Fruit fly (Drosophila melanogaster) whole organism, embryonic: ENCODE results near the gene CG9166.

Source experiments
- Awh ChIP-seq: fragments of 200-800 bp; sonication (Bioruptor generic); IDR thresholded peaks from 2 replicates; pipeline ENCODE4, ENCODE4 v1.3.6; 2022; ENCODE audit warnings: missing biosample characterization, missing genetic modification characterization
- CG10274 ChIP-seq: fragments of 200-800 bp; sonication (Bioruptor generic); optimal IDR thresholded peaks from 3 replicates; lab custom pipeline; 2017; ENCODE audit warnings: missing biosample characterization, mild to moderate bottlenecking, missing genetic modification characterization
- CG10979 ChIP-seq: fragments of 200-800 bp; sonication (Bioruptor generic); optimal IDR thresholded peaks from 2 replicates; lab custom pipeline; 2018; ENCODE audit warnings: missing biosample characterization, mild to moderate bottlenecking, missing genetic modification characterization, moderate library complexity
- CG11456 ChIP-seq: fragments of 200-800 bp; sonication (Bioruptor generic); IDR thresholded peaks from 3 replicates; pipeline ENCODE4 v1.3.6; 2022; ENCODE audit warnings: missing biosample characterization, missing genetic modification characterization
- CG12299 ChIP-seq: fragments of 200-800 bp; sonication (Bioruptor generic); optimal IDR thresholded peaks from 2 replicates; lab custom pipeline; 2018; ENCODE audit warnings: missing biosample characterization, mild to moderate bottlenecking, missing genetic modification characterization
- CG15011 ChIP-seq: fragments of 200-800 bp; sonication (Bioruptor generic); optimal IDR thresholded peaks from 3 replicates; lab custom pipeline; 2018; ENCODE audit warnings: missing biosample characterization, mild to moderate bottlenecking, missing genetic modification characterization
- CG15269 ChIP-seq: fragments of 200-800 bp; sonication (Bioruptor generic); optimal IDR thresholded peaks from 2 replicates; lab custom pipeline; 2018; ENCODE audit warnings: missing biosample characterization, mild to moderate bottlenecking, missing genetic modification characterization, moderate library complexity
- CG16815 ChIP-seq: fragments of 200-800 bp; sonication (Bioruptor generic); optimal IDR thresholded peaks from 3 replicates; lab custom pipeline; 2017; ENCODE audit warnings: missing biosample characterization, mild to moderate bottlenecking, missing genetic modification characterization
- CG16863 ChIP-seq: fragments of 200-800 bp; sonication (Bioruptor generic); optimal IDR thresholded peaks from 3 replicates; lab custom pipeline; 2016; ENCODE audit warnings: missing biosample characterization, missing genetic modification characterization
- CG17328 ChIP-seq: fragments of 200-800 bp; sonication (Bioruptor generic); IDR thresholded peaks from 2 replicates; pipeline ENCODE4 v1.3.6; 2022; ENCODE audit warnings: missing biosample characterization, missing genetic modification characterization
- CG3065 ChIP-seq: fragments of 200-800 bp; sonication (Bioruptor generic); optimal IDR thresholded peaks from 2 replicates; lab custom pipeline; 2016; ENCODE audit warnings: missing biosample characterization, missing genetic modification characterization
- CG31224 ChIP-seq: fragments of 200-800 bp; sonication (Bioruptor generic); IDR thresholded peaks from 2 replicates; pipeline ENCODE4 v1.3.6; 2022; ENCODE audit warnings: missing biosample characterization, missing genetic modification characterization
- CG3847 ChIP-seq: fragments of 200-800 bp; sonication (Bioruptor generic); IDR thresholded peaks from 2 replicates; pipeline ENCODE4 v1.3.6; 2022; ENCODE audit warnings: missing biosample characterization, missing genetic modification characterization
- CG4707 ChIP-seq: fragments of 200-800 bp; sonication (Bioruptor generic); optimal IDR thresholded peaks from 2 replicates; lab custom pipeline; 2018; ENCODE audit warnings: missing biosample characterization, mild to moderate bottlenecking, missing genetic modification characterization, moderate library complexity
- CG6683 ChIP-seq: fragments of 200-800 bp; sonication (Bioruptor generic); optimal IDR thresholded peaks from 2 replicates; lab custom pipeline; 2017; ENCODE audit warnings: missing biosample characterization, mild to moderate bottlenecking, missing genetic modification characterization, missing genetic modification reagents
- CG9727 ChIP-seq: fragments of 200-800 bp; sonication (Bioruptor generic); optimal IDR thresholded peaks from 3 replicates; lab custom pipeline; 2017; ENCODE audit warnings: missing biosample characterization, mild to moderate bottlenecking, missing genetic modification characterization
- CG9797 ChIP-seq: fragments of 200-800 bp; sonication (Bioruptor generic); optimal IDR thresholded peaks from 3 replicates; lab custom pipeline; 2018; ENCODE audit warnings: missing biosample characterization, mild to moderate bottlenecking, missing genetic modification characterization
- E2f2 ChIP-seq: fragments of 200-800 bp; sonication (Bioruptor generic); IDR thresholded peaks from 2 replicates; pipeline ENCODE4 v1.3.6; 2022; ENCODE audit warnings: missing biosample characterization, missing genetic modification characterization
- Ets97D ChIP-seq: fragments of 200-800 bp; sonication (Bioruptor generic); optimal IDR thresholded peaks from 3 replicates; lab custom pipeline; 2016; ENCODE audit warnings: missing biosample characterization, missing genetic modification characterization
- Gug ChIP-seq: fragments of 200-800 bp; sonication (Bioruptor generic); IDR thresholded peaks from 4 replicates; pipeline ENCODE4 v1.3.6; 2022; ENCODE audit warnings: missing biosample characterization, missing genetic modification characterization
- Lim3 ChIP-seq: fragments of 200-800 bp; sonication (Bioruptor generic); IDR thresholded peaks from 2 replicates; pipeline ENCODE4 v1.3.6; 2022; ENCODE audit warnings: missing biosample characterization, missing genetic modification characterization
- MTF-1 ChIP-seq: fragments of 200-800 bp; sonication (Bioruptor generic); optimal IDR thresholded peaks from 2 replicates; lab custom pipeline; 2018; ENCODE audit warnings: missing biosample characterization, mild to moderate bottlenecking, missing genetic modification characterization, borderline replicate concordance
- Nf-YB ChIP-seq: fragments of 200-800 bp; sonication (Bioruptor generic); optimal IDR thresholded peaks from 3 replicates; lab custom pipeline; 2019; ENCODE audit warnings: missing biosample characterization, mild to moderate bottlenecking, missing genetic modification characterization, moderate library complexity
- PHDP ChIP-seq: fragments of 200-800 bp; sonication (Bioruptor generic); optimal IDR thresholded peaks from 3 replicates; lab custom pipeline; 2018; ENCODE audit warnings: missing biosample characterization, mild to moderate bottlenecking, missing genetic modification characterization, moderate library complexity
- Ravus ChIP-seq: fragments of 200-800 bp; sonication (Bioruptor generic); IDR thresholded peaks from 2 replicates; pipeline ENCODE4 v1.3.6; 2022; ENCODE audit warnings: missing biosample characterization, missing genetic modification characterization
- Rfx ChIP-seq: fragments of 200-800 bp; sonication (Bioruptor generic); IDR thresholded peaks from 2 replicates; pipeline ENCODE4 v1.3.6; 2022; ENCODE audit warnings: missing biosample characterization, missing genetic modification characterization
- Sry-δ ChIP-seq: fragments of 200-800 bp; sonication (Bioruptor generic); optimal IDR thresholded peaks from 2 replicates; lab custom pipeline; 2016; ENCODE audit warnings: missing biosample characterization, missing genetic modification characterization
- Xbp1 ChIP-seq: fragments of 200-800 bp; sonication (Bioruptor generic); optimal IDR thresholded peaks from 3 replicates; lab custom pipeline; 2016; ENCODE audit warnings: missing biosample characterization, mild to moderate bottlenecking, missing genetic modification characterization
- YL-1 ChIP-seq: fragments of 200-800 bp; sonication (Bioruptor generic); optimal IDR thresholded peaks from 3 replicates; lab custom pipeline; 2017; ENCODE audit warnings: missing biosample characterization, mild to moderate bottlenecking, missing genetic modification characterization
- cwo ChIP-seq: fragments of 200-800 bp; sonication (Bioruptor generic); optimal IDR thresholded peaks from 3 replicates; lab custom pipeline; 2017; ENCODE audit warnings: missing biosample characterization, missing genetic modification characterization, mild to moderate bottlenecking, moderate library complexity, missing genetic modification reagents
- dmrt11E ChIP-seq: fragments of 200-800 bp; sonication (Bioruptor generic); optimal IDR thresholded peaks from 3 replicates; lab custom pipeline; 2018; ENCODE audit warnings: missing biosample characterization, mild to moderate bottlenecking, missing genetic modification characterization, moderate library complexity
- dysf ChIP-seq: fragments of 200-800 bp; sonication (Bioruptor generic); IDR thresholded peaks from 3 replicates; pipeline ENCODE4 v1.3.6; 2022; ENCODE audit warnings: missing biosample characterization, missing genetic modification characterization
- ewg ChIP-seq: fragments of 200-800 bp; sonication (Bioruptor generic); optimal IDR thresholded peaks from 3 replicates; lab custom pipeline; 2017; ENCODE audit warnings: mild to moderate bottlenecking, missing biosample characterization, missing genetic modification reagents, missing genetic modification characterization
- fd102C ChIP-seq: fragments of 200-800 bp; sonication (Bioruptor generic); optimal IDR thresholded peaks from 2 replicates; lab custom pipeline; 2018; ENCODE audit warnings: missing biosample characterization, mild to moderate bottlenecking, missing genetic modification characterization, moderate library complexity
- fd3F ChIP-seq: fragments of 200-800 bp; sonication (Bioruptor generic); optimal IDR thresholded peaks from 2 replicates; lab custom pipeline; 2018; ENCODE audit warnings: missing biosample characterization, mild to moderate bottlenecking, missing genetic modification characterization, moderate library complexity
- ftz-f1 ChIP-seq: fragments of 200-800 bp; sonication (Bioruptor generic); optimal IDR thresholded peaks from 2 replicates; lab custom pipeline; 2016; ENCODE audit warnings: missing biosample characterization, missing genetic modification characterization
- hkb ChIP-seq, 2 experiments: fragments of 200-800 bp in 1 of 2; fragments of >200 bp in 1 of 2; sonication (Bioruptor generic) in 1 of 2; IDR thresholded peaks in 1 of 2; optimal IDR thresholded peaks in 1 of 2; 2 replicates each; pipeline versions ENCODE4 v1.3.6 to Lab custom; 2017 to 2022; ENCODE audit warnings: missing biosample characterization in 1 of 2, missing genetic modification characterization in 1 of 2
- insv ChIP-seq, 2 experiments: fragments of 200-800 bp; sonication (Bioruptor generic); optimal IDR thresholded peaks; 3 replicates each; lab custom pipeline; 2016 to 2018; ENCODE audit warnings: missing biosample characterization in 2 of 2, missing genetic modification characterization in 2 of 2
- jing ChIP-seq: fragments of 200-800 bp; sonication (Bioruptor generic); optimal IDR thresholded peaks from 2 replicates; lab custom pipeline; 2018; ENCODE audit warnings: missing biosample characterization, mild to moderate bottlenecking, missing genetic modification characterization
- knrl ChIP-seq: fragments of 200-800 bp; sonication (Bioruptor generic); IDR thresholded peaks from 3 replicates; pipeline ENCODE4 v1.3.6; 2022; ENCODE audit warnings: missing biosample characterization, missing genetic modification characterization; ENCODE audit not compliant: partially characterized antibody
- maf-S ChIP-seq: fragments of 200-800 bp; sonication (Bioruptor generic); optimal IDR thresholded peaks from 2 replicates; lab custom pipeline; 2016; ENCODE audit warnings: missing biosample characterization, missing genetic modification characterization
- nerfin-1 ChIP-seq: fragments of 200-800 bp; sonication (Bioruptor generic); optimal IDR thresholded peaks from 3 replicates; lab custom pipeline; 2019; ENCODE audit warnings: missing biosample characterization, mild to moderate bottlenecking, missing genetic modification characterization, moderate library complexity
- nerfin-2 ChIP-seq: fragments of 200-800 bp; sonication (Bioruptor generic); IDR thresholded peaks from 2 replicates; pipeline ENCODE4 v1.3.6; 2022; ENCODE audit warnings: missing biosample characterization, missing genetic modification characterization; ENCODE audit not compliant: partially characterized antibody
- scrt ChIP-seq: fragments of 200-800 bp; sonication (Bioruptor generic); optimal IDR thresholded peaks from 2 replicates; lab custom pipeline; 2018; ENCODE audit warnings: missing biosample characterization, mild to moderate bottlenecking, missing genetic modification characterization, moderate library complexity
- sisA ChIP-seq: fragments of 200-800 bp; sonication (Bioruptor generic); IDR thresholded peaks from 2 replicates; pipeline ENCODE4 v1.3.6; 2022; ENCODE audit warnings: missing biosample characterization, missing genetic modification characterization
- sug ChIP-seq: fragments of 200-800 bp; optimal IDR thresholded peaks from 2 replicates; lab custom pipeline; 2019; ENCODE audit warnings: missing biosample characterization, mild to moderate bottlenecking, missing genetic modification characterization, moderate library complexity
- tap ChIP-seq: fragments of 200-800 bp; optimal IDR thresholded peaks from 3 replicates; lab custom pipeline; 2019; ENCODE audit warnings: missing biosample characterization, mild to moderate bottlenecking, missing genetic modification characterization, moderate library complexity
- toy ChIP-seq: fragments of 200-800 bp; sonication (Bioruptor generic); IDR thresholded peaks from 2 replicates; pipeline ENCODE4 v1.3.6; 2022; ENCODE audit warnings: missing biosample characterization, missing genetic modification characterization
- twi ChIP-seq: fragments of 200-800 bp; optimal IDR thresholded peaks from 2 replicates; lab custom pipeline; 2019; ENCODE audit warnings: missing biosample characterization, mild to moderate bottlenecking, missing genetic modification characterization, moderate library complexity

CG9166 gene

DNA sequence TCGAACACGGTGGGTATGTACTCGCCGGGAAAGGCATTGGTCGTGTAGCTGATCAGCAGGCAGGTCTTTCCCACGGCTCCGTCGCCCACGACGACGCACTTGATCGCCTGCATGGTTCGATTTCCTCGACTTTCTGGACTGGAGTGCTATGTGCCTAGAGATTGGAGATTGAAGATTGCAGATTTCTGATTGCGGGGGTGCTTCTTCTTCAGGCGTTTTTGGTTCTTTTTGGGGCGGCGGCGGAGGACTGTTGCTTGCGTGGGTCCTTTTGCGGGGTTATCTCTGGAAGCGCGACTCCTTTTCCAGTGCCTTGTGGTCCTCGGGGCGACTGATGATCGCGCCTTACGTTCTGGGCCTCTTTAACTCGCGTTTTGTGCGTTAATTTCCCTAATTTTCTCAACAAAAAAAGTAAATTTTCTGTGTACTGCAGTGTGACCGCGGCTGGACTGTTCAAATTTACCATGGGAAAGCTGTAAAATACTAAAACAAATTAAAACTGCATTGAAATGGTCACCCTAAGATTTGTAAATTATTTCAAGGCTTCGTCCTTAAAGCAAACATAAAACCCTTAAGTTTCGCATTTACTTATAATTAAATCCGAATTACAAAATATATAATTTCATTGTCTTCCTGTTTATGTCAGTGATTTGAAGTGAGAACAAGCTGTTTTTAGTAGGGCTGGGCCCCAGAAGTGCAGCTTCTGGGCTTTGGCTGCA is 48.5 kb upstream of the CG9166 start, which contains the start of the genes Rac1 and Acat2 (continued):
- TF ChIP-seq dysf (GFP tag; lab: Robert Waterston, UW), result no peak
- no peak for TF ChIP-seq CG10979
- TF ChIP-seq ftz-f1 (GFP tag; lab: Kevin White, UChicago), result peak; percentile 21
- no peak for TF ChIP-seq CG4707 (GFP tag; lab: Kevin White, UChicago)
- TF ChIP-seq CG31224, result no peak
- TF ChIP-seq CG3847, result peak; percentile 70
- TF ChIP-seq fd102C (GFP tag; lab: Kevin White, UChicago), result no peak
- TF ChIP-seq Ravus (GFP tag; lab: Robert Waterston, UW), result no peak
- TF ChIP-seq hkb (optimal IDR thresholded peaks at IDR 0.05; lab: Kevin White, UChicago), result peak; percentile 93
- no peak for TF ChIP-seq hkb (GFP tag; IDR thresholded peaks at IDR 0.05; lab: Robert Waterston, UW)
- TF ChIP-seq CG9727, result peak; percentile 28
- TF ChIP-seq CG6683, result no peak
- no peak for TF ChIP-seq Rfx
- TF ChIP-seq CG15011, result no peak
- no peak for TF ChIP-seq maf-S
- TF ChIP-seq CG15269, result no peak
- TF ChIP-seq MTF-1 (GFP tag; lab: Kevin White, UChicago), result no peak
- TF ChIP-seq PHDP (tag; lab: Kevin White, UChicago), result no peak
- peak; percentile 41 for TF ChIP-seq Sry-δ
- TF ChIP-seq Ets97D (GFP tag; lab: Kevin White, UChicago), result peak; percentile 60
- peak; percentile 92 for TF ChIP-seq CG9797
- no peak for TF ChIP-seq jing
- 0 out of 2 replicates have a peak, but pooled peaks have one; percentile 30 for TF ChIP-seq CG17328 (GFP tag; lab: Robert Waterston, UW)
- no peak for TF ChIP-seq CG3065 (GFP tag; lab: Kevin White, UChicago)
- no peak for TF ChIP-seq sisA (GFP tag; lab: Robert Waterston, UW)
- no peak for TF ChIP-seq CG16815 (GFP tag; lab: Kevin White, UChicago)
- TF ChIP-seq Awh (GFP tag; lab: Robert Waterston, UW), result no peak
- no peak for TF ChIP-seq Xbp1
- TF ChIP-seq Lim3 (GFP tag; lab: Robert Waterston, UW), result no peak
- TF ChIP-seq scrt (GFP tag; lab: Kevin White, UChicago), result no peak
- TF ChIP-seq nerfin-1, result no peak
- TF ChIP-seq CG11456 (GFP tag; lab: Robert Waterston, UW), result no peak
- TF ChIP-seq ewg (GFP tag; lab: Kevin White, UChicago), result no peak
- no peak for TF ChIP-seq CG12299 (tag; lab: Kevin White, UChicago)
- no peak for TF ChIP-seq Gug (GFP tag; lab: Robert Waterston, UW)
- TF ChIP-seq E2f2 (GFP tag; lab: Robert Waterston, UW), result peak; percentile 80
- TF ChIP-seq CG16863 (GFP tag; lab: Kevin White, UChicago), result no peak
- TF ChIP-seq YL-1 (GFP tag; lab: Kevin White, UChicago), result peak; percentile 90
- TF ChIP-seq sug (tag; lab: Kevin White, UChicago), result peak; percentile 37
- no peak for TF ChIP-seq toy (GFP tag; lab: Robert Waterston, UW)
- no peak for TF ChIP-seq tap (tag; lab: Kevin White, UChicago)
- TF ChIP-seq dmrt11E (tag; lab: Kevin White, UChicago), result peak; percentile 15
- no peak for TF ChIP-seq nerfin-2 (GFP tag; lab: Robert Waterston, UW)
- TF ChIP-seq fd3F (GFP tag; lab: Kevin White, UChicago), result no peak
- no peak for TF ChIP-seq Nf-YB (GFP tag; lab: Kevin White, UChicago)
- TF ChIP-seq insv (GFP tag; optimal IDR thresholded peaks at IDR 0.05; lab: Kevin White, UChicago), result no peak
- TF ChIP-seq cwo (GFP tag; lab: Kevin White, UChicago), result no peak
- TF ChIP-seq knrl (GFP tag; lab: Robert Waterston, UW), result peak; percentile 38; the same call in 1 of the 3 replicates
- TF ChIP-seq twi, result peak; percentile 31
- no peak for TF ChIP-seq CG10274 (GFP tag; lab: Kevin White, UChicago)
